Worm (Caenorhabditis elegans): ENCODE measurements around the gene M28.9.
A peak's percentile ranks its signal among the peaks of the same experiment; 100 is the strongest.

M28.9 gene

DNA sequence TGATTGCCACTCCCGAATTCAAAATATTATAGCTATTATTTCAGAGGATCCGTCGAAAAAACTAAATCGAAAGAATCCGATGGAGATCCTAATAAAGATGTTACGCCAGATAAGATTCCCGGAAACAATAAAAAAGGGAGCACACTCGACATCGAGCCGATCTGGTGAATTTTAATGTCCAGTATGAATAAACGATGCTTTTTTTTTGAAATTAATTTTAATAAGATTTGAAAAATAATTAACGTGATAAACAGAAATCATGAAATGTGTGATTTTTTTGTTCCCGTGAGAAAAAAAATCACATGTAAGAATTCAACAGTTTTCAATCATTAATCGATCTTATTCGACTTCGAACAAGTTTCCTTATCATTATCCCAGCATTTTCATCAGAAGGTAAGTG, at the start of gene M28.9:
Gene M28.9 (plus strand): TSS at position 301 of the 400 bp plus-strand sequence.
- no peak for TF ChIP-seq hlh-15 (tag; optimal IDR thresholded peaks at IDR 0.05)
- TF ChIP-seq ceh-9 (tag; optimal IDR thresholded peaks at IDR 0.05): no peak
- TF ChIP-seq K09A11.1 (tag; optimal IDR thresholded peaks at IDR 0.05; ENCODE audit: insufficient read depth): no peak
- no peak for TF ChIP-seq C08G9.2 (tag; optimal IDR thresholded peaks at IDR 0.05)
- TF ChIP-seq hlh-6 (tag; optimal IDR thresholded peaks at IDR 0.05): no peak

DNA sequence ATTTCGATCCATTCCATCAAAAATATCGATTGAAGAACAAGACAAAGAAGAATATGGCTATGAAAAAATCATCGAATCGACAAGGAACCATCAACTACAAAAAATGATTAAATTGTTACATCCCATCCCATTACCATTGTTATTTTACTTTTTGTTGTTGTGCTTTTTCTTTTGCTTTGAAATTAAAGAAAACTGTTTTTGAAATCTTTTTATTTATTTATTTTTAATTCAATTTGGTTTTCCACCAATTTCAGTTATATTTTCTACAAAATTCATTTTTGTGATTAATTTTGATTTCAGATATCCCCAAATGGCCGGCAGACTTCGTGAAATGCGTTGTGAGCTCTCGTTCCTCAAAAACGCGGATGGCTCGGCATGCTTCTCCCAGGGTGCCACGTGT, 46.8 kb upstream of the M28.9 start, which contains the start of gene crn-5:
Gene crn-5 (plus strand): TSS at position 301 of the 400 bp plus-strand sequence.
- TF ChIP-seq ceh-45 (GFP tag; IDR thresholded peaks at IDR 0.05) (no peak), dmd-4 (tag; optimal IDR thresholded peaks at IDR 0.05; ENCODE audit: borderline replicate concordance) (no peak), ceh-24 (tag; optimal IDR thresholded peaks at IDR 0.05) (no peak)

DNA sequence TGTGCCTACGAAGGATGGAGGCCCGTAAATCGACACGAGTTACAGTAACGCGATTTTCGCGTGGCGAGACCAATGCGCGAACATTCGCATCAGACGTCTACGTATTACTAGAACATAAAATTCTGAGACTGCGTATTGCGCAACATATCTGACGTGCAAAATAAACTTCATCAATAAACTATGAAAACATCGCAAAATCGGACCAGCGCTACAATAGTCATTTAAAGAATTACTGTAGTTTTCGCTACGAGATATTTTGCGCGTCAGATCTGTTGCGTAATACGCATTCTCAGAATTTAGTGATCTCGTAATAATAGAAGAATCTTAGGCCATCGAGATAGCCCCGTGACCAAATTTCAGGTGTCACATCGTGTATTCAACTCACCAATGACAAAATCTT, 44.9 kb upstream of the M28.9 start:
- TF ChIP-seq hlh-13 (GFP tag; optimal IDR thresholded peaks at IDR 0.05): no peak
- no peak for TF ChIP-seq ceh-22 (tag; optimal IDR thresholded peaks at IDR 0.05)
- TF ChIP-seq unc-55 (GFP tag; optimal IDR thresholded peaks at IDR 0.05): no peak

DNA sequence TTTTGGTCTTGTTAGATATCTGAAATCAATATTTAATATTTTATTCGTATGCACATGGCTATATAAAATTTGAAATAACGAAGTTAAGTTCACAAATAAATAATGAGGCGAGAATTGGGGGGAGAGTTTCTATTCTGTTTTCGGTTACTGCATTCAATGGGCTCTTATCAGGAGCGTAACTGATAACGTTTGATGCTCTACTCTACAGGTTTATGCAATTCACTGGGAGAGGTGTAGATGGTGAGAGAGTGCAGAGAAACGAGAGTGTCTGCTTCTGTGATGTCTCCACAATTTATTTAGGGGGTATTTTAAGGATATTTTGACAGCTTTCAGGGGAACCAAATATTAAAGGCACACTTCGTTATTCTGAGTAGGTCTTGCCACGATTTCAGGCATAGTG, 44.5 kb upstream of the M28.9 start, which contains the start of gene C14A4.6:
Gene C14A4.6 (minus strand): TSS at position 19 of the 400 bp plus-strand sequence.
- TF ChIP-seq elt-2 (tag; optimal IDR thresholded peaks at IDR 0.05): peak; percentile 94
- TF ChIP-seq ttx-3 (tag; optimal IDR thresholded peaks at IDR 0.05): no peak

DNA sequence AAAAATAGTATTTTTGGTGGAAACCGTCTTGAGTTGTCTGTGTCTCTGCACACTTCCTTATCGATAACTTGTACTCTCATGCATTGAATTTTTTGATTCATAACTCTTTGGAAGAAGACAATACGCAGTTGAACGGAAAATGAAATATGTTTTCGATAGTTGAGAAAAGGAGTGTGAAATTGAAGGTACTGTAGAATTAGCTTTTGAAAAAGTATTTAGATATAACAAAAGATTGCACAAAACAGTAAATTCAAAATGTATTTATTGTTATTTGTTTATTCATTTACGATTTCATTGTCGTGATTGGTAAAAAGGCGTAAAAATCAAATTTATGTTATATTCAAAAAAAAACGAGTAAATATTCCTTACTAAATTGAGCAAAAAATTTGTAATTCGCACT, 42.7 kb upstream of the M28.9 start, which contains the start of gene C14A4.7:
Gene C14A4.7 (minus strand): TSS at position 101 of the 400 bp plus-strand sequence.
- TF ChIP-seq hlh-6 (tag; optimal IDR thresholded peaks at IDR 0.05) (no peak), fkh-10 (GFP tag; optimal IDR thresholded peaks at IDR 0.05) (no peak), pax-1 (tag; optimal IDR thresholded peaks at IDR 0.05) (no peak), K09A11.1 (tag; optimal IDR thresholded peaks at IDR 0.05; ENCODE audit: insufficient read depth) (no peak), C38D4.7 (GFP tag; optimal IDR thresholded peaks at IDR 0.05) (no peak), ttx-3 (tag; optimal IDR thresholded peaks at IDR 0.05) (no peak), sox-4 (tag; optimal IDR thresholded peaks at IDR 0.05) (no peak), pat-9 (tag; optimal IDR thresholded peaks at IDR 0.05) (no peak), npax-4 (tag; optimal IDR thresholded peaks at IDR 0.05) (no peak), unc-3 (GFP tag; conservative IDR thresholded peaks at IDR 0.05) (no peak), unc-3 (tag; optimal IDR thresholded peaks at IDR 0.05) (no peak), unc-42 (tag; optimal IDR thresholded peaks at IDR 0.05) (no peak), gmeb-2 (tag; optimal IDR thresholded peaks at IDR 0.05) (no peak), fax-1 (tag; optimal IDR thresholded peaks at IDR 0.05) (no peak), hlh-13 (GFP tag; optimal IDR thresholded peaks at IDR 0.05) (no peak), nfya-1 (tag; optimal IDR thresholded peaks at IDR 0.05) (no peak), pha-2 (tag; optimal IDR thresholded peaks at IDR 0.05) (no peak), rnt-1 (tag; optimal IDR thresholded peaks at IDR 0.05) (no peak), F13H6.1 (tag; optimal IDR thresholded peaks at IDR 0.05) (no peak), ref-2 (tag; optimal IDR thresholded peaks at IDR 0.05) (no peak), ceh-18 (tag; optimal IDR thresholded peaks at IDR 0.05) (no peak)

DNA sequence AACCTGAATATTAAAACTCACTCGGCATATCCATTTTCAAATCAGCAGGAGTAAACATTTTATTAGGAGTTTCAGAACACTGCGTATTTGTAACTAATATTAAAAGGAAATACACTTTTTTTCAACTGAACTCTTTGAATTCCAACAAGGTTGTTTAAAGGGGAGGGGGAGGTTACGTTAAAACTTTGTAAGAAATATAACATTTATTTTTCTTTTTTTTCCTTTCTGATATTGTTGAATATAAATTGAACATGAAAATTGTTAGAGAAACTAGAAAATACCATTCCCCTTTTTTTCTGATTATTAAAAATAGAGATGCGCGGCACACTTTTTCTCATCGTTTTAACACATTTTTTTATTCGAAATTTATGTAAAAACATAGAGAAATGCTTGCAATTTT, 41.2 kb upstream of the M28.9 start, which contains the start of gene C14A4.8:
Gene C14A4.8 (minus strand): TSS at position 101 of the 400 bp plus-strand sequence.
- TF ChIP-seq tbx-2 (tag; optimal IDR thresholded peaks at IDR 0.05) (no peak), ama-1 (optimal IDR thresholded peaks at IDR 0.05) (no peak), rnt-1 (tag; optimal IDR thresholded peaks at IDR 0.05) (no peak), elt-4 (tag; optimal IDR thresholded peaks at IDR 0.05) (no peak)

All from whole organism, late embryonic.